Worm (Caenorhabditis elegans) whole organism, late embryonic: ENCODE results near the gene wdr-62.

Experiments
- ama-1 ChIP-seq: fragments of 150-350 bp; optimal IDR thresholded peaks from 2 replicates; lab custom pipeline; 2014
- ceh-2 ChIP-seq: sonication (generic microtip); optimal IDR thresholded peaks from 2 replicates; lab custom pipeline; 2016; ENCODE audit warnings: missing genotype, missing genetic modification characterization, missing compliant biosample characterization
- ceh-24 ChIP-seq: sonication (generic microtip); optimal IDR thresholded peaks from 2 replicates; lab custom pipeline; 2016; ENCODE audit warnings: mild to moderate bottlenecking, missing genetic modification characterization, missing compliant biosample characterization
- ceh-6 ChIP-seq: fragments of 200-800 bp; sonication (Bioruptor generic); optimal IDR thresholded peaks from 2 replicates; lab custom pipeline; 2018; ENCODE audit warnings: mild to moderate bottlenecking, missing genetic modification characterization, missing compliant biosample characterization
- elt-2 ChIP-seq: sonication (generic microtip); optimal IDR thresholded peaks from 2 replicates; lab custom pipeline; 2016; ENCODE audit warnings: missing genetic modification reagents, missing genetic modification characterization, missing compliant biosample characterization
- ets-4 ChIP-seq: sonication (generic microtip); optimal IDR thresholded peaks from 2 replicates; lab custom pipeline; 2016; ENCODE audit warnings: missing genetic modification characterization, missing compliant biosample characterization

- TF ChIP-seq ama-1 (lab: Kevin White, UChicago) (no peak), ceh-24 (tag; lab: Kevin White, UChicago) (no peak), elt-2 (tag; lab: Kevin White, UChicago) (no peak), ceh-6 (GFP tag; lab: Kevin White, UChicago) (no peak), ets-4 (no peak), ceh-2 (tag; lab: Kevin White, UChicago) (no peak)
Measured at ce11 chrV:9425593-9425992, 18.3 kb upstream of the wdr-62 start, which contains the start of gene F36D4.5.
